Worm (Caenorhabditis elegans) whole organism, young adult: ENCODE data around the gene Y39A1A.17.

Experiments used
- B0035.1 ChIP-seq: sonication (generic microtip); optimal IDR thresholded peaks from 2 replicates; lab custom pipeline; 2016; ENCODE audit warnings: missing genetic modification characterization, mild to moderate bottlenecking, missing compliant biosample characterization, missing genotype, missing genetic modification reagents
- B0336.3 ChIP-seq: fragments of 200-800 bp; sonication (Bioruptor generic); IDR thresholded peaks from 2 replicates; pipeline ENCODE4 v1.3.6; 2022; ENCODE audit warnings: missing genetic modification characterization, missing compliant biosample characterization
- D2030.7 ChIP-seq: fragments of 200-800 bp; sonication (Bioruptor generic); IDR thresholded peaks from 2 replicates; pipeline ENCODE4 v1.3.6; 2022; ENCODE audit warnings: missing genetic modification reagents, missing genetic modification characterization, missing compliant biosample characterization
- F37B4.10 ChIP-seq: fragments of 200-800 bp; sonication (Bioruptor generic); IDR thresholded peaks from 2 replicates; pipeline ENCODE4 v1.3.6; 2022; ENCODE audit warnings: missing genetic modification characterization, missing compliant biosample characterization
- K11D2.4 ChIP-seq: fragments of 200-800 bp; sonication (Bioruptor generic); IDR thresholded peaks from 2 replicates; pipeline ENCODE4 v1.3.6; 2022; ENCODE audit warnings: missing genetic modification reagents, missing genetic modification characterization, missing compliant biosample characterization
- T07F8.4 ChIP-seq: sonication (generic microtip); optimal IDR thresholded peaks from 2 replicates; lab custom pipeline; 2016; ENCODE audit warnings: mild to moderate bottlenecking, missing genetic modification characterization, moderate library complexity, missing compliant biosample characterization
- Y53F4B.3 ChIP-seq: fragments of 200-800 bp; sonication (Bioruptor generic); IDR thresholded peaks from 2 replicates; pipeline ENCODE4 v1.3.6; 2022; ENCODE audit warnings: missing genetic modification reagents, missing genetic modification characterization, missing compliant biosample characterization
- Y53G8AR.9 ChIP-seq: fragments of 200-800 bp; sonication (Bioruptor generic); conservative IDR thresholded peaks from 2 replicates; pipeline ENCODE4 v1.3.6; 2022; ENCODE audit warnings: missing genetic modification reagents, missing genetic modification characterization, missing compliant biosample characterization
- Y56A3A.18 ChIP-seq: fragments of 200-800 bp; sonication (Bioruptor generic); IDR thresholded peaks from 2 replicates; pipeline ENCODE4 v1.3.6; 2022; ENCODE audit warnings: missing genetic modification reagents, missing genetic modification characterization, missing compliant biosample characterization
- bed-2 ChIP-seq: fragments of 200-800 bp; sonication (Bioruptor generic); IDR thresholded peaks from 2 replicates; pipeline ENCODE4 v1.3.6; 2022; ENCODE audit warnings: missing genetic modification reagents, missing genetic modification characterization, missing compliant biosample characterization
- cebp-1 ChIP-seq, 2 experiments: fragments of 200-800 bp in 1 of 2; sonication (Bioruptor generic) in 1 of 2; sonication (generic microtip) in 1 of 2; IDR thresholded peaks in 1 of 2; optimal IDR thresholded peaks in 1 of 2; 2 replicates each; pipeline versions ENCODE4 v1.3.6 to Lab custom; 2017 to 2022; ENCODE audit warnings: missing compliant biosample characterization in 2 of 2, missing genetic modification characterization in 2 of 2, mild to moderate bottlenecking in 1 of 2, missing genetic modification reagents in 1 of 2, moderate library complexity in 1 of 2
- dpff-1 ChIP-seq: sonication (generic microtip); optimal IDR thresholded peaks from 2 replicates; lab custom pipeline; 2017; ENCODE audit warnings: mild to moderate bottlenecking, missing genetic modification characterization, missing compliant biosample characterization
- egrh-3 ChIP-seq: fragments of 200-800 bp; sonication (Bioruptor generic); IDR thresholded peaks from 2 replicates; pipeline ENCODE4 v1.3.6; 2022; ENCODE audit warnings: missing genetic modification reagents, missing genetic modification characterization, missing compliant biosample characterization
- ekl-4 ChIP-seq: fragments of 200-800 bp; sonication (Bioruptor generic); IDR thresholded peaks from 2 replicates; pipeline ENCODE4 v1.3.6; 2022; ENCODE audit warnings: missing genetic modification reagents, missing genetic modification characterization, missing compliant biosample characterization
- fkh-3 ChIP-seq: sonication (generic microtip); optimal IDR thresholded peaks from 2 replicates; lab custom pipeline; 2016; ENCODE audit warnings: mild to moderate bottlenecking, missing genetic modification characterization, missing compliant biosample characterization
- hmg-20 ChIP-seq: fragments of 200-800 bp; sonication (Bioruptor generic); IDR thresholded peaks from 2 replicates; pipeline ENCODE4 v1.3.6; 2022; ENCODE audit warnings: missing genetic modification reagents, missing genetic modification characterization, missing compliant biosample characterization
- let-526 ChIP-seq: fragments of 200-800 bp; sonication (Bioruptor generic); IDR thresholded peaks from 2 replicates; pipeline ENCODE4 v1.3.6; 2022; ENCODE audit warnings: missing genetic modification reagents, missing genetic modification characterization, missing compliant biosample characterization
- lin-26 ChIP-seq: fragments of 200-800 bp; sonication (Bioruptor generic); IDR thresholded peaks from 2 replicates; pipeline ENCODE4 v1.3.6; 2022; ENCODE audit warnings: missing genetic modification reagents, missing genetic modification characterization, missing compliant biosample characterization
- lin-35 ChIP-seq, 3 experiments: fragments of 150-350 bp in 2 of 3; sonication (generic microtip) in 1 of 3; optimal IDR thresholded peaks; 2 replicates each; lab custom pipeline; 2014 to 2018; ENCODE audit warnings: missing biosample characterization in 3 of 3, missing genetic modification characterization in 3 of 3, missing genetic modification reagents in 3 of 3
- lsl-1 ChIP-seq: fragments of 200-800 bp; sonication (Bioruptor generic); optimal IDR thresholded peaks from 2 replicates; lab custom pipeline; 2018; ENCODE audit warnings: mild to moderate bottlenecking, missing genetic modification characterization, moderate library complexity, missing compliant biosample characterization
- madf-3 ChIP-seq: fragments of 200-800 bp; sonication (Bioruptor generic); IDR thresholded peaks from 2 replicates; pipeline ENCODE4 v1.3.6; 2022; ENCODE audit warnings: missing genetic modification reagents, missing genetic modification characterization, missing compliant biosample characterization
- madf-6 ChIP-seq: fragments of 200-800 bp; sonication (Bioruptor generic); IDR thresholded peaks from 2 replicates; pipeline ENCODE4 v1.3.6; 2022; ENCODE audit warnings: missing genetic modification reagents, missing genetic modification characterization, missing compliant biosample characterization
- madf-8 ChIP-seq: fragments of 200-800 bp; sonication (Bioruptor generic); conservative IDR thresholded peaks from 2 replicates; pipeline ENCODE4 v1.3.6; 2022; ENCODE audit warnings: missing genetic modification reagents, missing genetic modification characterization, missing compliant biosample characterization
- mcd-1 ChIP-seq: fragments of 200-800 bp; sonication (Bioruptor generic); IDR thresholded peaks from 2 replicates; pipeline ENCODE4 v1.3.6; 2022; ENCODE audit warnings: missing genetic modification reagents, missing genetic modification characterization, missing compliant biosample characterization
- mel-28 ChIP-seq: sonication (generic microtip); optimal IDR thresholded peaks from 2 replicates; lab custom pipeline; 2016; ENCODE audit warnings: borderline replicate concordance, mild to moderate bottlenecking, missing genetic modification characterization, missing compliant biosample characterization
- nfyb-1 ChIP-seq: fragments of 200-800 bp; sonication (Bioruptor generic); IDR thresholded peaks from 2 replicates; pipeline ENCODE4 v1.3.6; 2022; ENCODE audit warnings: missing genetic modification reagents, missing genetic modification characterization, missing compliant biosample characterization
- repo-1 ChIP-seq: sonication (generic microtip); optimal IDR thresholded peaks from 2 replicates; lab custom pipeline; 2017; ENCODE audit warnings: mild to moderate bottlenecking, missing genetic modification characterization, missing compliant biosample characterization
- sea-2 ChIP-seq: fragments of 200-800 bp; sonication (Bioruptor generic); IDR thresholded peaks from 2 replicates; pipeline ENCODE4 v1.3.6; 2022; ENCODE audit warnings: missing genetic modification characterization, missing compliant biosample characterization
- snpc-1.1 ChIP-seq: sonication (generic microtip); optimal IDR thresholded peaks from 2 replicates; lab custom pipeline; 2017; ENCODE audit warnings: missing genetic modification characterization, mild to moderate bottlenecking, missing compliant biosample characterization, antibody characterized with exemption, moderate library complexity, missing genotype, missing genetic modification reagents; ENCODE audit not compliant: insufficient read depth
- snpc-1.3 ChIP-seq: sonication (generic microtip); optimal IDR thresholded peaks from 2 replicates; lab custom pipeline; 2017; ENCODE audit warnings: missing genetic modification characterization, mild to moderate bottlenecking, missing compliant biosample characterization, antibody characterized with exemption, moderate library complexity, missing genotype, missing genetic modification reagents; ENCODE audit not compliant: insufficient read depth
- tbp1 ChIP-seq: fragments of 200-800 bp; sonication (Bioruptor generic); optimal IDR thresholded peaks from 2 replicates; lab custom pipeline; 2018; ENCODE audit warnings: mild to moderate bottlenecking, missing genetic modification characterization, missing compliant biosample characterization
- tlf-1 ChIP-seq: fragments of 200-800 bp; sonication (Bioruptor generic); optimal IDR thresholded peaks from 2 replicates; lab custom pipeline; 2018; ENCODE audit warnings: mild to moderate bottlenecking, missing genetic modification characterization, missing compliant biosample characterization
- zfh-2 ChIP-seq: fragments of 200-800 bp; sonication (Bioruptor generic); conservative IDR thresholded peaks from 2 replicates; pipeline ENCODE4 v1.3.6; 2022; ENCODE audit warnings: missing genetic modification reagents, missing genetic modification characterization, missing compliant biosample characterization
- zim-3 ChIP-seq: sonication (generic microtip); optimal IDR thresholded peaks from 2 replicates; lab custom pipeline; 2017; ENCODE audit warnings: mild to moderate bottlenecking, missing genetic modification characterization, moderate library complexity, missing compliant biosample characterization
- ztf-25 ChIP-seq: fragments of 200-800 bp; sonication (Bioruptor generic); IDR thresholded peaks from 2 replicates; pipeline ENCODE4 v1.3.6; 2022; ENCODE audit warnings: missing genetic modification reagents, missing genetic modification characterization, missing compliant biosample characterization
- ztf-3 ChIP-seq: fragments of 200-800 bp; sonication (Bioruptor generic); optimal IDR thresholded peaks from 2 replicates; lab custom pipeline; 2018; ENCODE audit warnings: mild to moderate bottlenecking, missing genetic modification characterization, missing compliant biosample characterization
- ztf-6 ChIP-seq: fragments of 200-800 bp; sonication (Bioruptor generic); IDR thresholded peaks from 2 replicates; pipeline ENCODE4 v1.3.6; 2022; ENCODE audit warnings: missing genetic modification reagents, missing genetic modification characterization, missing compliant biosample characterization

The Y39A1A.17 gene

ce11 chrIII:10717479-10717878, 26.6 kb upstream of the Y39A1A.17 start (continued):
- no peak for TF ChIP-seq snpc-1.1 (tag; lab: Kevin White, UChicago)
- no peak for TF ChIP-seq Y53F4B.3 (GFP tag; lab: Robert Waterston, UW)
- TF ChIP-seq bed-2 (GFP tag; lab: Robert Waterston, UW): no peak
- TF ChIP-seq ztf-6 (GFP tag; lab: Robert Waterston, UW): no peak
- no peak for TF ChIP-seq repo-1 (tag; lab: Kevin White, UChicago)
- TF ChIP-seq D2030.7 (GFP tag; lab: Robert Waterston, UW): no peak
- no peak for TF ChIP-seq zfh-2 (GFP tag; lab: Robert Waterston, UW)
- peak; percentile 40; the same call in 1 of the 2 replicates for TF ChIP-seq lin-26 (GFP tag; lab: Robert Waterston, UW)
- no peak for TF ChIP-seq snpc-1.3 (tag; lab: Kevin White, UChicago)
- no peak for TF ChIP-seq ztf-3 (GFP tag; lab: Kevin White, UChicago)
- TF ChIP-seq tbp1 (GFP tag; lab: Kevin White, UChicago): peak; percentile 43
- no peak for TF ChIP-seq dpff-1
- TF ChIP-seq tlf-1 (GFP tag; lab: Kevin White, UChicago): peak; percentile 24
- TF ChIP-seq B0035.1 (tag; lab: Kevin White, UChicago): peak; percentile 56
- TF ChIP-seq T07F8.4 (tag; lab: Kevin White, UChicago): no peak
- TF ChIP-seq lsl-1 (GFP tag; lab: Kevin White, UChicago): no peak
- TF ChIP-seq madf-3: no peak
- TF ChIP-seq lin-35 (GFP tag; optimal IDR thresholded peaks at IDR 0.05; lab: Kevin White, UChicago): no peak
- TF ChIP-seq mel-28 (tag; lab: Kevin White, UChicago): no peak
- no peak for TF ChIP-seq zim-3 (tag; lab: Kevin White, UChicago)
- no peak for TF ChIP-seq madf-8 (GFP tag; lab: Robert Waterston, UW)
- peak; percentile 71 for TF ChIP-seq K11D2.4 (GFP tag; lab: Robert Waterston, UW)
- TF ChIP-seq ztf-25: no peak
- TF ChIP-seq B0336.3 (GFP tag; lab: Robert Waterston, UW): no peak

- TF ChIP-seq Y53G8AR.9 (GFP tag; lab: Robert Waterston, UW): no peak
- TF ChIP-seq cebp-1 (GFP tag; IDR thresholded peaks at IDR 0.05; lab: Robert Waterston, UW): no peak
- TF ChIP-seq cebp-1 (tag; optimal IDR thresholded peaks at IDR 0.05; lab: Kevin White, UChicago): peak; percentile 4
Observed at ce11 chrIII:10716091-10716490, 25.2 kb upstream of the Y39A1A.17 start, which contains the start of gene W09D10.4. Gene W09D10.4, minus strand, starts transcription at chrIII:10716191.

DNA sequence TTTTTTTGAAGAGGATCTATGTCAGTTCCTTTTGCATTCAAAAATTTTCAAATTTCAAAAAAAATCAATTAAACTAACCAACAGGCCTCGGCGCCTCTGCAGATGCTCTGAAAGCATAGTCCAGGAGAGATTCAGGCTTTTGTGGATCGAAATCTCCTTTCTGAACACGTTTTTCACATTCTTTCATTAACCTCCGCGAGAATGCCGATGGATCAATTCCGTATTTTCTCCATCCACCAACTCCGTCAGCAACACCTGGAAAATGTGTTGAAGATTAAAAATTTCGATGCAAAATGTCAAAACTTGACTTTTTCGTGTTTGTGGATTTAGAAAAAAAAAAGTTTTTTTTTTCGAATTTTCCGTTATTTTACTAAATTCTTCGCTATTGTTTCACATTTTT, 23.6 kb upstream of the Y39A1A.17 start:
- TF ChIP-seq ekl-4 (GFP tag; lab: Robert Waterston, UW) (0 out of 2 replicates have a peak, but pooled peaks have one; percentile 51), fkh-3 (tag; lab: Kevin White, UChicago) (no peak), sea-2 (GFP tag; lab: Robert Waterston, UW) (0 out of 2 replicates have a peak, but pooled peaks have one; percentile 36), K11D2.4 (GFP tag; lab: Robert Waterston, UW) (0 out of 2 replicates have a peak, but pooled peaks have one; percentile 24), let-526 (GFP tag; lab: Robert Waterston, UW) (0 out of 2 replicates have a peak, but pooled peaks have one; percentile 15), madf-3 (0 out of 2 replicates have a peak, but pooled peaks have one; percentile 31), madf-6 (0 out of 2 replicates have a peak, but pooled peaks have one; percentile 28), hmg-20 (GFP tag; lab: Robert Waterston, UW) (no peak), repo-1 (tag; lab: Kevin White, UChicago) (peak; percentile 6), mcd-1 (no peak), Y56A3A.18 (GFP tag; lab: Robert Waterston, UW) (no peak), F37B4.10 (GFP tag; lab: Robert Waterston, UW) (no peak), cebp-1 (GFP tag; IDR thresholded peaks at IDR 0.05; lab: Robert Waterston, UW) (no peak), cebp-1 (tag; optimal IDR thresholded peaks at IDR 0.05; lab: Kevin White, UChicago) (peak; percentile 23), egrh-3 (no peak), nfyb-1 (GFP tag; lab: Robert Waterston, UW) (0 out of 2 replicates have a peak, but pooled peaks have one; percentile 21), zim-3 (tag; lab: Kevin White, UChicago) (peak; percentile 12)
- TF ChIP-seq, all 124 proteins: peak for 10
